Comparison of ENCODE assay signal across 3 fruit fly cellular contexts in the genomic region with DNA sequence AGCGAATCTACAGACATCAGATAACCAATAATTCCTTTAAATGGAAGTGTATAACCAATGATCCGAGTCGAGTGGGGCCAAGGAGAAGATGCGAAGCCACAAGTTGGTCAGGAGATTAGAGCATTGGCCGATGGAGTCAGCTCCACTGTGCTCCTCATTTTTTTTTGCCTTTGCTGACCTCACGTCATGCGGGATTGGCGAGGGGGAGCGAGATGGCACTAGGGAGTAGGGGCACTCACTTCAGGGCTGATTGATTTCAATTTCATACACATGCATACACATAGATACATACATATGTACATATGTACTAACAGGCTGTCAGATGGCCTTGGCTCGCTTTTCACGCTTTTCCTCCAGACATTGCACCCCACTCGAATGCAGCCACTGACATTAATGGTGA.
A peak's percentile ranks its signal among the peaks of the same experiment; 100 is the strongest.
TF ChIP-seq lines count a peak whose summit lies in the region.

No protein-coding gene starts in this region.

- no peak for TF ChIP-seq CTCF in whole organism, embryonic (GFP tag; optimal IDR thresholded peaks at IDR 0.05; lab: Kevin White, UChicago)

TF ChIP-seq in whole organism, embryonic, 481 proteins besides CTCF, POLR2A, EP300 and RAD21:
- peak; percentile 50 for TF ChIP-seq sens (GFP tag; lab: Kevin White, UChicago)
- TF ChIP-seq ranshi (GFP tag; IDR thresholded peaks at IDR 0.05; lab: Robert Waterston, UW): no peak
- 0 out of 2 replicates have a peak, but pooled peaks have one; percentile 14 for TF ChIP-seq CG16779 (GFP tag; IDR thresholded peaks at IDR 0.05; lab: Robert Waterston, UW)
TF ChIP-seq in whole organism, embryonic: peak in this region for 2.

TF ChIP-seq in whole organism, prepupa, 60 proteins besides CTCF, POLR2A, EP300 and RAD21:
- TF ChIP-seq salr (GFP tag; optimal IDR thresholded peaks at IDR 0.05; lab: Kevin White, UChicago) (no peak), Eip78C (GFP tag; lab: Kevin White, UChicago) (peak; percentile 54), eg (GFP tag; IDR thresholded peaks at IDR 0.05; lab: Robert Waterston, UW) (0 out of 3 replicates have a peak, but pooled peaks have one; percentile 18), CG10631 (GFP tag; optimal IDR thresholded peaks at IDR 0.05; lab: Kevin White, UChicago) (no peak), topi (GFP tag; optimal IDR thresholded peaks at IDR 0.05; lab: Kevin White, UChicago) (no peak), svp (GFP tag; lab: Kevin White, UChicago) (peak; percentile 98), Smox (GFP tag; optimal IDR thresholded peaks at IDR 0.05; lab: Kevin White, UChicago) (no peak), Lpt (GFP tag; optimal IDR thresholded peaks at IDR 0.05; lab: Kevin White, UChicago) (no peak), CG6163 (GFP tag; IDR thresholded peaks at IDR 0.05; lab: Robert Waterston, UW) (peak; percentile 43; the same call in 1 of the 3 replicates), acj6 (GFP tag; optimal IDR thresholded peaks at IDR 0.05; lab: Kevin White, UChicago) (no peak), CG8632 (GFP tag; optimal IDR thresholded peaks at IDR 0.05; lab: Kevin White, UChicago) (no peak), esn (GFP tag; optimal IDR thresholded peaks at IDR 0.05; lab: Kevin White, UChicago) (no peak), CG34406 (GFP tag; optimal IDR thresholded peaks at IDR 0.05; lab: Kevin White, UChicago) (no peak)

TF ChIP-seq in whole organism, pupa, 21 proteins besides CTCF, POLR2A, EP300 and RAD21:
- peak; percentile 28; the same call in 1 of the 2 replicates for TF ChIP-seq CG32121 (GFP tag; IDR thresholded peaks at IDR 0.05; lab: Robert Waterston, UW)
- TF ChIP-seq gl (tag; optimal IDR thresholded peaks at IDR 0.05; lab: Kevin White, UChicago): no peak
- TF ChIP-seq CG8159 (tag; optimal IDR thresholded peaks at IDR 0.05; lab: Kevin White, UChicago): no peak
- TF ChIP-seq fd96Ca (GFP tag; IDR thresholded peaks at IDR 0.05; lab: Robert Waterston, UW): peak; percentile 36; the same call in 1 of the 3 replicates
- no peak for TF ChIP-seq rn (GFP tag; IDR thresholded peaks at IDR 0.05; lab: Robert Waterston, UW)
- no peak for TF ChIP-seq Snoo (tag; optimal IDR thresholded peaks at IDR 0.05; lab: Kevin White, UChicago)
- no peak for TF ChIP-seq CG8301 (tag; optimal IDR thresholded peaks at IDR 0.05; lab: Kevin White, UChicago)
- TF ChIP-seq CG4496 (GFP tag; IDR thresholded peaks at IDR 0.05; lab: Robert Waterston, UW): peak; percentile 27; the same call in 1 of the 3 replicates
- peak; percentile 53 for TF ChIP-seq EcR (GFP tag; optimal IDR thresholded peaks at IDR 0.05; lab: Kevin White, UChicago)
- TF ChIP-seq Pif1B (GFP tag; optimal IDR thresholded peaks at IDR 0.05; lab: Kevin White, UChicago): no peak
- TF ChIP-seq CG10348 (GFP tag; IDR thresholded peaks at IDR 0.05; lab: Robert Waterston, UW): no peak
- TF ChIP-seq CG14655 (GFP tag; optimal IDR thresholded peaks at IDR 0.05; lab: Kevin White, UChicago): no peak
- no peak for TF ChIP-seq CG9948 (tag; optimal IDR thresholded peaks at IDR 0.05; lab: Kevin White, UChicago)
- no peak for TF ChIP-seq CG17806 (tag; optimal IDR thresholded peaks at IDR 0.05; lab: Kevin White, UChicago)
- TF ChIP-seq CG13204 (GFP tag; optimal IDR thresholded peaks at IDR 0.05; lab: Kevin White, UChicago): no peak
